Worm (Caenorhabditis elegans): ENCODE data around the gene F09C12.8.

DNA sequence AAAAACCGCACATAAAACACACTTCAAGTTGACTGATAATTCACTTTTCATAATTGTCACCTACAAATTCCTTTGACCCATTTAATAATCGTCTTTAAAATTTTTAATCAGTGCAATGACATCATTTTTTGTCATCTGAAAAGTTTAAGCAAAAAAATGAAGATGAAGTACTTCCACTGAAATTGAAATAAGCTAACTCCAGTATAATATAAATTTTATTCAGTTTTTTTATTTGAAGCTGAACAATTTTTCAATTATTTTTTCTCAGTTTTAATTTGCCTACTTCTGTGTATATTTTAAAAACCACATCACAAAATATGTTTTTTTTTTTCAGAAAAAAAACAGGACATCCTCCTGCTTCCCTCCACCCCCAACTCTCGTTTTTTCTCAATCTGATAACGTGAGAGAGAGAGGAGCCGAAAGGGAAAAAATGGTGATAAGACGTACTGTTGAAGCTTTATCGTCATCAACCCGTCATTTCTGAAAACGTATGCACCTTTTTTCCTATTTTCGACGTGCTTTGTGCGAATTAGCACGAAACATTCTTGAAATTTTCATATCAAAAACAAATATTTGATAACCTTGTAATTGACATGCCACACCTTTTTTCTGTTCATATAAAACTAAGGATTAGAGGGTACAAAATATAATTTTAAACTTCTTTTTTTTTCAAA lies 8.3 kb upstream of the F09C12.8 start, which contains the start of the genes C04G6.11 and mpk-2:
- TF ChIP-seq unc-62 (GFP tag; optimal IDR thresholded peaks at IDR 0.05 in 1 of 2): no peak
- TF ChIP-seq unc-62 (tag; optimal IDR thresholded peaks at IDR 0.05): no peak
- TF ChIP-seq ceh-44 (GFP tag; IDR thresholded peaks at IDR 0.05): no peak
- no peak for TF ChIP-seq cey-2 (tag; optimal IDR thresholded peaks at IDR 0.05; ENCODE audit: borderline replicate concordance, insufficient read depth)
- no peak for TF ChIP-seq ZK546.5 (tag; optimal IDR thresholded peaks at IDR 0.05)
- no peak for TF ChIP-seq nhr-10 (tag; optimal IDR thresholded peaks at IDR 0.05)
- TF ChIP-seq lin-13 (GFP tag; optimal IDR thresholded peaks at IDR 0.05): no peak
- no peak for TF ChIP-seq fos-1 (tag; optimal IDR thresholded peaks at IDR 0.05)
- peak; percentile 44 for TF ChIP-seq nhr-77 (tag; optimal IDR thresholded peaks at IDR 0.05)

Data from whole organism, L4 larva.